Fruit fly (Drosophila melanogaster) whole organism, embryonic: Measurements from ENCODE around the gene alphaTub84B.

Experiments used
- Ada2b ChIP-seq: fragments of 200-800 bp; sonication (Bioruptor generic); IDR thresholded peaks from 2 replicates; pipeline ENCODE4 v1.3.6; 2022; ENCODE audit warnings: missing biosample characterization, missing genetic modification characterization
- Adf1 ChIP-seq: fragments of 200-800 bp; sonication (Bioruptor generic); IDR thresholded peaks from 2 replicates; pipeline ENCODE4 v1.3.6; 2022; ENCODE audit warnings: missing biosample characterization, missing genetic modification characterization
- Atf6 ChIP-seq: fragments of 200-800 bp; sonication (Bioruptor generic); IDR thresholded peaks from 2 replicates; pipeline ENCODE4 v1.3.6; 2022; ENCODE audit warnings: missing biosample characterization, missing genetic modification characterization
- BEAF-32 ChIP-seq: fragments of 200-800 bp; sonication (Bioruptor generic); optimal IDR thresholded peaks from 3 replicates; lab custom pipeline; 2017; ENCODE audit warnings: missing biosample characterization, missing genetic modification characterization, mild to moderate bottlenecking, moderate library complexity, missing genetic modification reagents
- CG11398 ChIP-seq: fragments of 200-800 bp; sonication (Bioruptor generic); optimal IDR thresholded peaks from 2 replicates; lab custom pipeline; 2016; ENCODE audit warnings: missing biosample characterization, missing genetic modification characterization
- CG11696 ChIP-seq: fragments of 200-800 bp; sonication (Bioruptor generic); IDR thresholded peaks from 2 replicates; pipeline ENCODE4 v1.3.6; 2022; ENCODE audit warnings: missing biosample characterization, missing genetic modification characterization
- CG12104 ChIP-seq: fragments of 200-800 bp; sonication (Bioruptor generic); optimal IDR thresholded peaks from 3 replicates; lab custom pipeline; 2016; ENCODE audit warnings: missing biosample characterization, missing genetic modification characterization
- CG15696 ChIP-seq: fragments of 200-800 bp; sonication (Bioruptor generic); optimal IDR thresholded peaks from 2 replicates; lab custom pipeline; 2019; ENCODE audit warnings: missing biosample characterization, mild to moderate bottlenecking, missing genetic modification characterization, moderate library complexity
- CG1647 ChIP-seq: fragments of 200-800 bp; sonication (Bioruptor generic); optimal IDR thresholded peaks from 3 replicates; lab custom pipeline; 2016; ENCODE audit warnings: missing biosample characterization, missing genetic modification characterization
- CG16815 ChIP-seq: fragments of 200-800 bp; sonication (Bioruptor generic); optimal IDR thresholded peaks from 3 replicates; lab custom pipeline; 2017; ENCODE audit warnings: missing biosample characterization, mild to moderate bottlenecking, missing genetic modification characterization
- CG17328 ChIP-seq: fragments of 200-800 bp; sonication (Bioruptor generic); IDR thresholded peaks from 2 replicates; pipeline ENCODE4 v1.3.6; 2022; ENCODE audit warnings: missing biosample characterization, missing genetic modification characterization
- CG2202 ChIP-seq: fragments of 200-800 bp; sonication (Bioruptor generic); optimal IDR thresholded peaks from 2 replicates; lab custom pipeline; 2018; ENCODE audit warnings: missing biosample characterization, mild to moderate bottlenecking, missing genetic modification characterization
- CG31365 ChIP-seq: fragments of 200-800 bp; sonication (Bioruptor generic); optimal IDR thresholded peaks from 2 replicates; lab custom pipeline; 2018; ENCODE audit warnings: missing biosample characterization, mild to moderate bottlenecking, missing genetic modification characterization
- CG4854 ChIP-seq: fragments of 200-800 bp; sonication (Bioruptor generic); optimal IDR thresholded peaks from 2 replicates; lab custom pipeline; 2016; ENCODE audit warnings: missing biosample characterization, missing genetic modification characterization, inconsistent platforms
- CG6765 ChIP-seq: fragments of 200-800 bp; sonication (Bioruptor generic); optimal IDR thresholded peaks from 3 replicates; lab custom pipeline; 2017; ENCODE audit warnings: missing biosample characterization, mild to moderate bottlenecking, missing genetic modification characterization
- CG6854 ChIP-seq: fragments of 200-800 bp; sonication (Bioruptor generic); optimal IDR thresholded peaks from 3 replicates; lab custom pipeline; 2017; ENCODE audit warnings: missing biosample characterization, mild to moderate bottlenecking, missing genetic modification characterization
- CG8478 ChIP-seq: fragments of >200 bp; optimal IDR thresholded peaks from 2 replicates; lab custom pipeline; 2018
- CG9437 ChIP-seq: fragments of 200-800 bp; sonication (Bioruptor generic); optimal IDR thresholded peaks from 2 replicates; lab custom pipeline; 2018; ENCODE audit warnings: missing biosample characterization, mild to moderate bottlenecking, missing genetic modification characterization
- Fer2 ChIP-seq: fragments of 200-800 bp; sonication (Bioruptor generic); optimal IDR thresholded peaks from 2 replicates; lab custom pipeline; 2018; ENCODE audit warnings: missing biosample characterization, mild to moderate bottlenecking, missing genetic modification characterization, moderate library complexity
- H15 ChIP-seq: fragments of 200-800 bp; sonication (Bioruptor generic); IDR thresholded peaks from 3 replicates; pipeline ENCODE4 v1.3.6; 2022; ENCODE audit warnings: missing biosample characterization, missing genetic modification characterization
- Hand ChIP-seq: fragments of 200-800 bp; sonication (Bioruptor generic); optimal IDR thresholded peaks from 2 replicates; lab custom pipeline; 2017; ENCODE audit warnings: mild to moderate bottlenecking, missing biosample characterization, missing genetic modification reagents, missing genetic modification characterization
- Kr ChIP-seq: fragments of 200-800 bp; sonication (Bioruptor generic); optimal IDR thresholded peaks from 2 replicates; lab custom pipeline; 2017; ENCODE audit warnings: missing biosample characterization, mild to moderate bottlenecking, missing genetic modification characterization
- NFAT ChIP-seq: fragments of 200-800 bp; sonication (Bioruptor generic); IDR thresholded peaks from 2 replicates; pipeline ENCODE4 v1.3.6; 2022; ENCODE audit warnings: missing biosample characterization, missing genetic modification characterization
- Neu2 ChIP-seq: fragments of 200-800 bp; sonication (Bioruptor generic); optimal IDR thresholded peaks from 3 replicates; lab custom pipeline; 2016; ENCODE audit warnings: missing biosample characterization, missing genetic modification characterization, borderline replicate concordance
- Nf-YB ChIP-seq: fragments of 200-800 bp; sonication (Bioruptor generic); optimal IDR thresholded peaks from 3 replicates; lab custom pipeline; 2019; ENCODE audit warnings: missing biosample characterization, mild to moderate bottlenecking, missing genetic modification characterization, moderate library complexity
- Ravus ChIP-seq: fragments of 200-800 bp; sonication (Bioruptor generic); IDR thresholded peaks from 2 replicates; pipeline ENCODE4 v1.3.6; 2022; ENCODE audit warnings: missing biosample characterization, missing genetic modification characterization
- Rfx ChIP-seq: fragments of 200-800 bp; sonication (Bioruptor generic); IDR thresholded peaks from 2 replicates; pipeline ENCODE4 v1.3.6; 2022; ENCODE audit warnings: missing biosample characterization, missing genetic modification characterization
- Rx ChIP-seq: fragments of 200-800 bp; sonication (Bioruptor generic); IDR thresholded peaks from 2 replicates; pipeline ENCODE4 v1.3.6; 2022; ENCODE audit warnings: missing biosample characterization, missing genetic modification characterization
- ase ChIP-seq: fragments of 200-800 bp; sonication (Bioruptor generic); IDR thresholded peaks from 3 replicates; pipeline ENCODE4 v1.3.6; 2022; ENCODE audit warnings: missing biosample characterization, missing genetic modification characterization
- cwo ChIP-seq: fragments of 200-800 bp; sonication (Bioruptor generic); optimal IDR thresholded peaks from 3 replicates; lab custom pipeline; 2017; ENCODE audit warnings: missing biosample characterization, missing genetic modification characterization, mild to moderate bottlenecking, moderate library complexity, missing genetic modification reagents
- gro ChIP-seq: fragments of 200-800 bp; sonication (Bioruptor generic); optimal IDR thresholded peaks from 2 replicates; lab custom pipeline; 2016; ENCODE audit warnings: missing biosample characterization, missing genetic modification characterization
- hb ChIP-seq: fragments of 200-800 bp; sonication (Bioruptor generic); IDR thresholded peaks from 3 replicates; pipeline ENCODE4 v1.3.6; 2022; ENCODE audit warnings: missing biosample characterization, missing genetic modification characterization; ENCODE audit not compliant: partially characterized antibody
- kah ChIP-seq: fragments of 200-800 bp; sonication (Bioruptor generic); optimal IDR thresholded peaks from 2 replicates; lab custom pipeline; 2018; ENCODE audit warnings: missing biosample characterization, mild to moderate bottlenecking, missing genetic modification characterization
- kni ChIP-seq: fragments of 200-800 bp; sonication (Bioruptor generic); optimal IDR thresholded peaks from 3 replicates; lab custom pipeline; 2017; ENCODE audit warnings: mild to moderate bottlenecking, missing biosample characterization, missing genetic modification reagents, missing genetic modification characterization
- lmd ChIP-seq: fragments of 200-800 bp; sonication (Bioruptor generic); IDR thresholded peaks from 2 replicates; pipeline ENCODE4 v1.3.6; 2022; ENCODE audit warnings: missing biosample characterization, missing genetic modification characterization
- p53 ChIP-seq: fragments of 200-800 bp; sonication (Bioruptor generic); optimal IDR thresholded peaks from 2 replicates; lab custom pipeline; 2016; ENCODE audit warnings: missing biosample characterization, missing genetic modification characterization
- pfk ChIP-seq: fragments of 200-800 bp; sonication (Bioruptor generic); optimal IDR thresholded peaks from 2 replicates; lab custom pipeline; 2018; ENCODE audit warnings: missing biosample characterization, mild to moderate bottlenecking, missing genetic modification characterization, moderate library complexity
- pnt ChIP-seq: fragments of 200-800 bp; sonication (Bioruptor generic); optimal IDR thresholded peaks from 3 replicates; lab custom pipeline; 2016; ENCODE audit warnings: missing biosample characterization, missing genetic modification characterization
- ro ChIP-seq: fragments of 200-800 bp; sonication (Bioruptor generic); IDR thresholded peaks from 2 replicates; pipeline ENCODE4 v1.3.6; 2022; ENCODE audit warnings: missing biosample characterization, missing genetic modification characterization
- run ChIP-seq: fragments of 200-800 bp; sonication (Bioruptor generic); optimal IDR thresholded peaks from 3 replicates; lab custom pipeline; 2018; ENCODE audit warnings: missing biosample characterization, mild to moderate bottlenecking, missing genetic modification characterization
- sd ChIP-seq: fragments of 200-800 bp; sonication (Bioruptor generic); optimal IDR thresholded peaks from 3 replicates; lab custom pipeline; 2018; ENCODE audit warnings: missing biosample characterization, mild to moderate bottlenecking, missing genetic modification characterization, moderate library complexity
- sens ChIP-seq: fragments of 200-800 bp; sonication (Bioruptor generic); peaks from one replicate; lab custom pipeline; 2016; ENCODE audit warnings: missing biosample characterization, missing genetic modification characterization
- slbo ChIP-seq: fragments of 200-800 bp; sonication (Bioruptor generic); IDR thresholded peaks from 2 replicates; pipeline ENCODE4 v1.3.6; 2022; ENCODE audit warnings: missing biosample characterization, missing genetic modification characterization
- sna ChIP-seq: fragments of 200-800 bp; sonication (Bioruptor generic); IDR thresholded peaks from 2 replicates; pipeline ENCODE4 v1.3.6; 2022; ENCODE audit warnings: missing biosample characterization, missing genetic modification characterization; ENCODE audit not compliant: partially characterized antibody
- so ChIP-seq: fragments of 200-800 bp; sonication (Bioruptor generic); IDR thresholded peaks from 3 replicates; pipeline ENCODE4 v1.3.6; 2022; ENCODE audit warnings: missing biosample characterization, missing genetic modification characterization
- sr ChIP-seq: fragments of 200-800 bp; sonication (Bioruptor generic); IDR thresholded peaks from 3 replicates; pipeline ENCODE4 v1.3.6; 2022; ENCODE audit warnings: missing biosample characterization, missing genetic modification characterization
- stwl ChIP-seq: fragments of 200-800 bp; sonication (Bioruptor generic); optimal IDR thresholded peaks from 3 replicates; lab custom pipeline; 2018; ENCODE audit warnings: missing biosample characterization, mild to moderate bottlenecking, missing genetic modification characterization, moderate library complexity
- tap ChIP-seq: fragments of 200-800 bp; optimal IDR thresholded peaks from 3 replicates; lab custom pipeline; 2019; ENCODE audit warnings: missing biosample characterization, mild to moderate bottlenecking, missing genetic modification characterization, moderate library complexity
- tgo ChIP-seq: fragments of 200-800 bp; sonication (Bioruptor generic); IDR thresholded peaks from 3 replicates; pipeline ENCODE4 v1.3.6; 2022; ENCODE audit warnings: missing biosample characterization, missing genetic modification characterization
- unpg ChIP-seq: fragments of 200-800 bp; sonication (Bioruptor generic); optimal IDR thresholded peaks from 3 replicates; lab custom pipeline; 2018; ENCODE audit warnings: missing biosample characterization, mild to moderate bottlenecking, missing genetic modification characterization, moderate library complexity
- vnd ChIP-seq: fragments of 200-800 bp; sonication (Bioruptor generic); IDR thresholded peaks from 3 replicates; pipeline ENCODE4 v1.3.6; 2022; ENCODE audit warnings: missing biosample characterization, missing genetic modification characterization; ENCODE audit not compliant: partially characterized antibody
- vvl ChIP-seq: fragments of 200-800 bp; sonication (Bioruptor generic); IDR thresholded peaks from 2 replicates; pipeline ENCODE4 v1.3.6; 2022; ENCODE audit warnings: missing biosample characterization, missing genetic modification characterization

alphaTub84B gene

dm6 chr3R:7037250-7037802 lies 49.1 kb upstream of the alphaTub84B start:
- TF ChIP-seq CG4854 (GFP tag; lab: Kevin White, UChicago) (no peak), Hand (GFP tag; lab: Kevin White, UChicago) (no peak), pnt (GFP tag; lab: Kevin White, UChicago) (no peak), ase (GFP tag; lab: Robert Waterston, UW) (no peak), so (GFP tag; lab: Robert Waterston, UW) (no peak), CG8478 (lab: Kevin White, UChicago) (peak; percentile 84), CG31365 (tag; lab: Kevin White, UChicago) (no peak), Fer2 (tag; lab: Kevin White, UChicago) (no peak), vvl (GFP tag; lab: Robert Waterston, UW) (no peak), kni (peak; percentile 91), Rfx (GFP tag; lab: Robert Waterston, UW) (0 out of 2 replicates have a peak, but pooled peaks have one; percentile 18), slbo (no peak), unpg (GFP tag; lab: Kevin White, UChicago) (peak; percentile 20), CG9437 (GFP tag; lab: Kevin White, UChicago) (no peak), Nf-YB (GFP tag; lab: Kevin White, UChicago) (peak; percentile 94), kah (GFP tag; lab: Kevin White, UChicago) (peak; percentile 89), Adf1 (GFP tag; lab: Robert Waterston, UW) (peak; percentile 100), tgo (GFP tag; lab: Robert Waterston, UW) (no peak), tap (tag; lab: Kevin White, UChicago) (no peak), CG15696 (peak; percentile 31), BEAF-32 (GFP tag; lab: Kevin White, UChicago) (no peak), ro (no peak), Rx (GFP tag; lab: Robert Waterston, UW) (no peak), CG17328 (GFP tag; lab: Robert Waterston, UW) (no peak; the same call in 1 of the 2 replicates), sr (GFP tag; lab: Robert Waterston, UW) (no peak; the same call in 1 of the 3 replicates), stwl (tag; lab: Kevin White, UChicago) (peak; percentile 78), CG11398 (no peak), Kr (peak; percentile 100), lmd (GFP tag; lab: Robert Waterston, UW) (no peak), H15 (GFP tag; lab: Robert Waterston, UW) (no peak), Ada2b (no peak), sd (tag; lab: Kevin White, UChicago) (peak; percentile 51), sna (GFP tag; lab: Robert Waterston, UW) (no peak), vnd (GFP tag; lab: Robert Waterston, UW) (no peak), CG6765 (no peak), cwo (GFP tag; lab: Kevin White, UChicago) (no peak), CG11696 (GFP tag; lab: Robert Waterston, UW) (no peak), NFAT (GFP tag; lab: Robert Waterston, UW) (no peak), p53 (GFP tag; lab: Kevin White, UChicago) (no peak), CG2202 (tag; lab: Kevin White, UChicago) (peak; percentile 0), Ravus (GFP tag; lab: Robert Waterston, UW) (no peak), CG12104 (no peak), sens (GFP tag; lab: Kevin White, UChicago) (peak; percentile 73), CG16815 (no peak), Neu2 (peak; percentile 52), CG1647 (GFP tag; lab: Kevin White, UChicago) (no peak), run (tag; lab: Kevin White, UChicago) (no peak), pfk (GFP tag; lab: Kevin White, UChicago) (peak; percentile 28), gro (GFP tag; lab: Kevin White, UChicago) (peak; percentile 31), CG6854 (GFP tag; lab: Kevin White, UChicago) (no peak), hb (GFP tag; lab: Robert Waterston, UW) (no peak), Atf6 (GFP tag; lab: Robert Waterston, UW) (no peak)
